Fruit fly (Drosophila melanogaster) Kc167 (cell line): ENCODE measurements around the gene CG11596.

Source experiments
- Myc ChIP-seq: fragments of >200 bp; optimal IDR thresholded peaks from 2 replicates; lab custom pipeline; 2017; ENCODE audit warnings: missing external identifiers
- Sin3A ChIP-seq: fragments of >200 bp; optimal IDR thresholded peaks from 2 replicates; lab custom pipeline; 2018; ENCODE audit warnings: missing external identifiers
- h ChIP-seq: fragments of >200 bp; optimal IDR thresholded peaks from 3 replicates; lab custom pipeline; 2018; ENCODE audit warnings: missing external identifiers
- insv ChIP-seq: fragments of >200 bp; optimal IDR thresholded peaks from 3 replicates; lab custom pipeline; 2018; ENCODE audit warnings: missing external identifiers
- psq ChIP-seq: fragments of >200 bp; optimal IDR thresholded peaks from 2 replicates; lab custom pipeline; 2017; ENCODE audit warnings: missing external identifiers
- ttk ChIP-seq: sonication (Bioruptor generic); optimal IDR thresholded peaks from 2 replicates; lab custom pipeline; 2017; ENCODE audit warnings: missing external identifiers

CG11596 gene

dm6 chrX:1927473-1928306 is at the start of gene CG11596:
Gene CG11596, plus strand, starts transcription at chrX:1927683.
- no peak for TF ChIP-seq ttk (lab: Kevin White, UChicago)
- TF ChIP-seq Sin3A (lab: Kevin White, UChicago): no peak
- no peak for TF ChIP-seq insv
- TF ChIP-seq Myc (lab: Kevin White, UChicago): no peak
- no peak for TF ChIP-seq h (lab: Kevin White, UChicago)
- no peak for TF ChIP-seq psq (lab: Kevin White, UChicago)

dm6 chrX:1879606-1880110 is 47.8 kb upstream of the CG11596 start, which contains the start of gene CG14818:
Gene CG14818, minus strand, starts transcription at chrX:1879774.
- TF ChIP-seq insv (no peak), Sin3A (lab: Kevin White, UChicago) (no peak), psq (lab: Kevin White, UChicago) (no peak), Myc (lab: Kevin White, UChicago) (no peak), ttk (lab: Kevin White, UChicago) (no peak), h (lab: Kevin White, UChicago) (no peak)

- TF ChIP-seq h (lab: Kevin White, UChicago) (no peak), Sin3A (lab: Kevin White, UChicago) (no peak), ttk (lab: Kevin White, UChicago) (no peak), Myc (lab: Kevin White, UChicago) (no peak), insv (no peak), psq (lab: Kevin White, UChicago) (no peak)
Observed at dm6 chrX:1880139-1880556, 47.3 kb upstream of the CG11596 start, which contains the start of gene Coa8. Gene Coa8, plus strand, starts transcription at chrX:1880282.

DNA sequence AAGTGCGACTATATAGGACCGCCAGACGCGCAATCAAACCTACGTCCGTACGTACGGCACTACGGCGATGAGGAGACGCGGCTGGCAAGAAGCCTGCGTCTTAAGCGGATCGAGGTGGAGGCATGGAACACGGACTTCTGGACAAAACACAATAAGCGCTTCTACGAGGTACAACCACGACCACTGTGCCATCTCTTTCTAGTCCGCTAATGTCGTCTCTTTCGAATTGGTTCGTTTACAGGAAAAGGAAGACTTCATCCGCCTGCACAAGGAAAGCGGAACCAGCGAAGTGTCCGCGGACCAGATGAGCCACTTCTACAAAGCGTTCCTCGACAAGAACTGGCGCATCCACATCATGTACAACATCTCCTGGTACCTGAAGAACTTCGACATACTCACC is 46.7 kb upstream of the CG11596 start:
- TF ChIP-seq Myc (lab: Kevin White, UChicago) (no peak), insv (no peak), h (lab: Kevin White, UChicago) (no peak), Sin3A (lab: Kevin White, UChicago) (no peak), ttk (lab: Kevin White, UChicago) (no peak), psq (lab: Kevin White, UChicago) (no peak)

DNA sequence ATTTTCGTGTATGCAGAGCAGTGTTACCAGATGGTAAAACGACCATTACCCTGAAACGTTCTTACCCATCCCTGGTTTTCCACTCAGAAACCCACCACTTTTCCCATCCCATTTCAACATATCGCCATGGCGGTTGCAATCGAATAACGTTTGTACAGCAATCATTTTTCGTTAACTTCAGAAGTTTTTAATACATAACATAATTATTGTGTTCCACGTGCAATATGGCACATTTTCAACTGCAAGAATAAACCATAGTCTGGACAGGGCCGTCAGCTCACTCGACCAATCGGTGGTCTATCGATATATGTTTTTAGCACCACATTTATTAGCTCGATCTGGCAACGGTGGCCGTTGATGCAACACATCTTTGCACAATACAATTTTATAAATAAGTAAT is 37.6 kb upstream of the CG11596 start, which contains the start of the genes trr and mRpL16:
Gene trr, minus strand, starts transcription at position 25 of the 400 bp plus-strand sequence.
Gene mRpL16, plus strand, starts transcription at position 331 of the 400 bp plus-strand sequence.
- TF ChIP-seq psq (lab: Kevin White, UChicago) (no peak), Sin3A (lab: Kevin White, UChicago) (no peak), h (lab: Kevin White, UChicago) (no peak), ttk (lab: Kevin White, UChicago) (no peak), Myc (lab: Kevin White, UChicago) (no peak), insv (no peak)

- TF ChIP-seq psq (lab: Kevin White, UChicago) (no peak), h (lab: Kevin White, UChicago) (no peak), Sin3A (lab: Kevin White, UChicago) (no peak), Myc (lab: Kevin White, UChicago) (no peak), ttk (lab: Kevin White, UChicago) (no peak), insv (no peak)
Observed at dm6 chrX:1893532-1893931, 34.0 kb upstream of the CG11596 start.

DNA sequence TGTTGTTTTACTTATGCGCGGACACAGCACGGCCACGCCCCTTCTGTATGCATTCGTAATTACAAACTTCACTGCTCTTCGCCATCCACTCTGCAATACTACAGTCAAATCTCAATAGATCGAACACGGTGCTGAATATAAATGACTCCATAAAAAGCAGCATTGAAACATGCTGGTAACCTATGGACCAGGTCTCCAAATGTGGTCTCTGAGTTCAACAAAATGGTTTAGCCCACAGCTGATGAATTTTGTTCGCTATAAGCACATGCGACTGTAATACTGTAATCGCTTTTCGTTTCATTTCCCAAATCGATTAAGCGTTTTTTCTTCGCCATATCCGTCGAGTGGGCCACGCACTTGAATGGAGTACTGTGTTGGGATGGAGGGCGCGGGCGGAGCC is 30.1 kb upstream of the CG11596 start:
- TF ChIP-seq insv (no peak), psq (lab: Kevin White, UChicago) (no peak), Myc (lab: Kevin White, UChicago) (no peak), ttk (lab: Kevin White, UChicago) (no peak), Sin3A (lab: Kevin White, UChicago) (no peak), h (lab: Kevin White, UChicago) (no peak)

- TF ChIP-seq Sin3A (lab: Kevin White, UChicago): no peak
- no peak for TF ChIP-seq Myc (lab: Kevin White, UChicago)
- no peak for TF ChIP-seq h (lab: Kevin White, UChicago)
- no peak for TF ChIP-seq psq (lab: Kevin White, UChicago)
- no peak for TF ChIP-seq ttk (lab: Kevin White, UChicago)
- no peak for TF ChIP-seq insv
Observed at dm6 chrX:1899445-1900085, 27.9 kb upstream of the CG11596 start.

- TF ChIP-seq Sin3A (lab: Kevin White, UChicago) (no peak), ttk (lab: Kevin White, UChicago) (no peak), insv (no peak), Myc (lab: Kevin White, UChicago) (no peak), psq (lab: Kevin White, UChicago) (no peak), h (lab: Kevin White, UChicago) (no peak)
Observed at dm6 chrX:1900123-1900818, 27.2 kb upstream of the CG11596 start, which contains the start of gene arm. Gene arm, minus strand, starts transcription at chrX:1900646.

dm6 chrX:1901605-1902136 is 25.8 kb upstream of the CG11596 start, which contains the start of gene Ldaf1:
Gene Ldaf1, minus strand, starts transcription at chrX:1901911.
- no peak for TF ChIP-seq Myc (lab: Kevin White, UChicago)
- TF ChIP-seq h (lab: Kevin White, UChicago): no peak
- no peak for TF ChIP-seq ttk (lab: Kevin White, UChicago)
- no peak for TF ChIP-seq Sin3A (lab: Kevin White, UChicago)
- no peak for TF ChIP-seq psq (lab: Kevin White, UChicago)
- no peak for TF ChIP-seq insv
